Worm (Caenorhabditis elegans) whole organism, L2 larva: Measurements from ENCODE around the gene cpi-1.

Experiments used
- C34F6.9 ChIP-seq: fragments of 150-350 bp; optimal IDR thresholded peaks from 2 replicates; lab custom pipeline; 2014; ENCODE audit warnings: missing biosample characterization, missing genetic modification characterization
- F13H6.1 ChIP-seq: sonication (generic microtip); optimal IDR thresholded peaks from 2 replicates; lab custom pipeline; 2016; ENCODE audit warnings: missing genetic modification characterization, missing compliant biosample characterization
- R02D3.7 ChIP-seq: fragments of 150-350 bp; optimal IDR thresholded peaks from 2 replicates; lab custom pipeline; 2014; ENCODE audit warnings: missing biosample characterization, missing genetic modification characterization
- ZK546.5 ChIP-seq: sonication (generic microtip); optimal IDR thresholded peaks from 2 replicates; lab custom pipeline; 2017; ENCODE audit warnings: missing biosample characterization, missing genetic modification characterization
- ama-1 ChIP-seq: fragments of 150-350 bp; optimal IDR thresholded peaks from 2 replicates; lab custom pipeline; 2018; ENCODE audit warnings: inconsistent platforms
- blmp-1 ChIP-seq: sonication (generic microtip); optimal IDR thresholded peaks from 2 replicates; lab custom pipeline; 2017; ENCODE audit warnings: missing genetic modification characterization, mild to moderate bottlenecking, missing compliant biosample characterization, antibody characterized with exemption, moderate library complexity; ENCODE audit not compliant: insufficient read depth
- crh-2 ChIP-seq: sonication (generic microtip); optimal IDR thresholded peaks from 2 replicates; lab custom pipeline; 2017; ENCODE audit warnings: missing biosample characterization, missing genetic modification characterization
- dmd-4 ChIP-seq: sonication (generic microtip); optimal IDR thresholded peaks from 2 replicates; lab custom pipeline; 2017; ENCODE audit warnings: missing biosample characterization, missing genetic modification characterization
- elt-3 ChIP-seq: sonication (generic microtip); optimal IDR thresholded peaks from 2 replicates; lab custom pipeline; 2017; ENCODE audit warnings: missing biosample characterization, missing genetic modification characterization
- fos-1 ChIP-seq: fragments of 150-350 bp; optimal IDR thresholded peaks from 2 replicates; lab custom pipeline; 2014; ENCODE audit warnings: missing biosample characterization, missing genetic modification characterization
- gmeb-1 ChIP-seq: fragments of 150-350 bp; optimal IDR thresholded peaks from 2 replicates; lab custom pipeline; 2014; ENCODE audit warnings: missing biosample characterization, missing genetic modification characterization
- lin-11 ChIP-seq: fragments of 150-350 bp; sonication (generic microtip); optimal IDR thresholded peaks from 2 replicates; lab custom pipeline; 2014; ENCODE audit warnings: missing biosample characterization, missing genetic modification characterization, inconsistent platforms, mixed read lengths
- lin-13 ChIP-seq: fragments of 150-350 bp; optimal IDR thresholded peaks from 2 replicates; lab custom pipeline; 2014; ENCODE audit warnings: missing biosample characterization, missing genetic modification reagents, missing genetic modification characterization
- lsy-2 ChIP-seq, 2 experiments: fragments of 150-350 bp in 1 of 2; sonication (generic microtip) in 1 of 2; optimal IDR thresholded peaks; 2 replicates each; lab custom pipeline; 2014 to 2017; ENCODE audit warnings: missing biosample characterization in 2 of 2, missing genetic modification characterization in 2 of 2
- mab-5 ChIP-seq: fragments of 150-350 bp; optimal IDR thresholded peaks from 2 replicates; lab custom pipeline; 2014; ENCODE audit warnings: missing biosample characterization, missing genetic modification characterization
- mbf-1 ChIP-seq: sonication (generic microtip); optimal IDR thresholded peaks from 2 replicates; lab custom pipeline; 2017; ENCODE audit warnings: missing biosample characterization, missing genetic modification characterization
- mdl-1 ChIP-seq, 2 experiments: fragments of 150-350 bp in 1 of 2; sonication (generic microtip) in 1 of 2; optimal IDR thresholded peaks; 2 replicates each; lab custom pipeline; 2017; ENCODE audit warnings: missing biosample characterization in 2 of 2, missing genetic modification characterization in 2 of 2
- nhr-10 ChIP-seq: sonication (generic microtip); optimal IDR thresholded peaks from 2 replicates; lab custom pipeline; 2017; ENCODE audit warnings: missing biosample characterization, missing genetic modification characterization
- nhr-11 ChIP-seq: fragments of 150-350 bp; optimal IDR thresholded peaks from 2 replicates; lab custom pipeline; 2014; ENCODE audit warnings: missing biosample characterization, missing genetic modification characterization
- nhr-12 ChIP-seq: fragments of 150-350 bp; optimal IDR thresholded peaks from 2 replicates; lab custom pipeline; 2014; ENCODE audit warnings: missing biosample characterization, missing genetic modification characterization
- nhr-129 ChIP-seq: fragments of 150-350 bp; optimal IDR thresholded peaks from 2 replicates; lab custom pipeline; 2014; ENCODE audit warnings: missing biosample characterization, missing genetic modification characterization
- nhr-25 ChIP-seq: fragments of 150-350 bp; sonication (generic microtip); optimal IDR thresholded peaks from 3 replicates; lab custom pipeline; 2014; ENCODE audit warnings: missing biosample characterization, missing genetic modification characterization
- nhr-6 ChIP-seq: fragments of 150-350 bp; optimal IDR thresholded peaks from 2 replicates; lab custom pipeline; 2014; ENCODE audit warnings: missing biosample characterization, missing genetic modification characterization
- peb-1 ChIP-seq: fragments of 150-350 bp; optimal IDR thresholded peaks from 2 replicates; lab custom pipeline; 2014; ENCODE audit warnings: missing biosample characterization, missing genetic modification characterization
- sem-4 ChIP-seq: fragments of 150-350 bp; optimal IDR thresholded peaks from 2 replicates; lab custom pipeline; 2014; ENCODE audit warnings: missing biosample characterization, missing genetic modification reagents, missing genetic modification characterization
- sma-9 ChIP-seq, 2 experiments: fragments of 150-350 bp in 1 of 2; sonication (generic microtip) in 1 of 2; optimal IDR thresholded peaks; 2 replicates each; lab custom pipeline; 2014 to 2016; ENCODE audit warnings: missing genetic modification characterization in 2 of 2, mild to moderate bottlenecking in 1 of 2, missing biosample characterization in 1 of 2, missing compliant biosample characterization in 1 of 2, missing genetic modification reagents in 1 of 2, moderate library complexity in 1 of 2
- snpc-4 ChIP-seq: fragments of 150-350 bp; optimal IDR thresholded peaks from 2 replicates; lab custom pipeline; 2014; ENCODE audit warnings: missing biosample characterization, missing genetic modification characterization
- unc-39 ChIP-seq: fragments of 150-350 bp; optimal IDR thresholded peaks from 2 replicates; lab custom pipeline; 2014; ENCODE audit warnings: missing biosample characterization, missing genetic modification characterization
- unc-62 ChIP-seq: fragments of 150-350 bp; optimal IDR thresholded peaks from 2 replicates; lab custom pipeline; 2014; ENCODE audit warnings: missing biosample characterization, missing genetic modification reagents, missing genetic modification characterization
- zag-1 ChIP-seq: fragments of 150-350 bp; optimal IDR thresholded peaks from 2 replicates; lab custom pipeline; 2014; ENCODE audit warnings: missing biosample characterization, missing genetic modification characterization
- ztf-1 ChIP-seq: fragments of 200-800 bp; sonication (Bioruptor generic); conservative IDR thresholded peaks from 2 replicates; pipeline ENCODE4 v1.3.6; 2022; ENCODE audit warnings: missing genetic modification characterization, missing compliant biosample characterization

Gene cpi-1

ce11 chrIV:6079925-6080324 is 13.6 kb downstream of the cpi-1 start, which contains the start of gene ugt-19:
TSS of gene ugt-19 (minus strand) at chrIV:6079952.
- TF ChIP-seq nhr-129 (tag; lab: Kevin White, UChicago), result peak; percentile 25
- peak; percentile 74 for TF ChIP-seq fos-1 (tag; lab: Kevin White, UChicago)
- TF ChIP-seq C34F6.9 (tag; lab: Kevin White, UChicago), result no peak
- TF ChIP-seq sma-9 (GFP tag; optimal IDR thresholded peaks at IDR 0.05; lab: Kevin White, UChicago), result peak; percentile 40
- no peak for TF ChIP-seq sma-9 (tag; optimal IDR thresholded peaks at IDR 0.05; lab: Kevin White, UChicago)
- TF ChIP-seq lin-11 (tag; lab: Kevin White, UChicago), result no peak
- no peak for TF ChIP-seq lin-13
- TF ChIP-seq mab-5, result no peak
- TF ChIP-seq nhr-12 (tag; lab: Kevin White, UChicago), result no peak
- TF ChIP-seq nhr-10 (tag; lab: Kevin White, UChicago), result no peak

- TF ChIP-seq nhr-25 (tag; lab: Kevin White, UChicago) (no peak), mab-5 (no peak)
Measured at ce11 chrIV:6076128-6076527, 17.4 kb downstream of the cpi-1 start, which contains the start of gene cpg-20. TSS of gene cpg-20 (minus strand) at chrIV:6076228.

- TF ChIP-seq ZK546.5 (tag; lab: Kevin White, UChicago) (no peak), unc-39 (tag; lab: Kevin White, UChicago) (no peak), nhr-6 (tag; lab: Kevin White, UChicago) (no peak), F13H6.1 (tag; lab: Kevin White, UChicago) (no peak), lin-11 (tag; lab: Kevin White, UChicago) (no peak)
Measured at ce11 chrIV:6071026-6071425, 22.5 kb downstream of the cpi-1 start.

ce11 chrIV:6065186-6065585 is 28.3 kb downstream of the cpi-1 start:
- TF ChIP-seq unc-39 (tag; lab: Kevin White, UChicago), result no peak
- no peak for TF ChIP-seq elt-3 (tag; lab: Kevin White, UChicago)
- TF ChIP-seq nhr-11 (tag; lab: Kevin White, UChicago), result no peak
- no peak for TF ChIP-seq zag-1 (tag; lab: Kevin White, UChicago)
- TF ChIP-seq peb-1, result no peak
- TF ChIP-seq nhr-6 (tag; lab: Kevin White, UChicago), result no peak
- no peak for TF ChIP-seq mab-5
- no peak for TF ChIP-seq crh-2 (tag; lab: Kevin White, UChicago)

ce11 chrIV:6064657-6065056 is 28.8 kb downstream of the cpi-1 start:
- TF ChIP-seq sem-4 (tag; lab: Kevin White, UChicago) (no peak), unc-39 (tag; lab: Kevin White, UChicago) (no peak), C34F6.9 (tag; lab: Kevin White, UChicago) (no peak), R02D3.7 (tag; lab: Kevin White, UChicago) (no peak), snpc-4 (tag; lab: Kevin White, UChicago) (no peak), nhr-11 (tag; lab: Kevin White, UChicago) (no peak), unc-62 (no peak), mdl-1 (tag; optimal IDR thresholded peaks at IDR 0.05; lab: Kevin White, UChicago) (no peak), mab-5 (no peak), ama-1 (lab: Kevin White, UChicago) (no peak), blmp-1 (tag; lab: Kevin White, UChicago) (no peak), lsy-2 (tag; optimal IDR thresholded peaks at IDR 0.05; lab: Kevin White, UChicago) (no peak), mbf-1 (tag; lab: Kevin White, UChicago) (no peak), gmeb-1 (tag; lab: Kevin White, UChicago) (no peak), ztf-1 (no peak), dmd-4 (tag; lab: Kevin White, UChicago) (no peak), ZK546.5 (tag; lab: Kevin White, UChicago) (no peak), fos-1 (tag; lab: Kevin White, UChicago) (no peak)

ce11 chrIV:6062078-6062477 is 31.4 kb downstream of the cpi-1 start:
- TF ChIP-seq dmd-4 (tag; lab: Kevin White, UChicago), result no peak
